Worm (Caenorhabditis elegans) whole organism, L4/young adult: ENCODE data around the gene cal-7.

ENCODE experiments used
- W03F9.2 ChIP-seq: fragments of 150-350 bp; optimal IDR thresholded peaks from 2 replicates; lab custom pipeline; 2014; ENCODE audit warnings: missing biosample characterization, missing genetic modification characterization
- dao-5 ChIP-seq: sonication (generic microtip); optimal IDR thresholded peaks from 2 replicates; lab custom pipeline; 2016; ENCODE audit warnings: missing genotype, missing genetic modification characterization, moderate library complexity, missing compliant biosample characterization
- him-1 ChIP-seq: sonication (generic microtip); optimal IDR thresholded peaks from 2 replicates; lab custom pipeline; 2016; ENCODE audit warnings: missing genotype, missing genetic modification reagents, missing genetic modification characterization, missing compliant biosample characterization

ce11 chrV:9771311-9771710 lies 37.4 kb downstream of the cal-7 start:
- TF ChIP-seq W03F9.2 (tag; lab: Kevin White, UChicago) (no peak), him-1 (no peak), dao-5 (tag; lab: Kevin White, UChicago) (no peak)
